Fruit fly (Drosophila melanogaster) whole organism, embryonic: Measurements from ENCODE around the gene Tps1.
A peak's percentile ranks its signal among the peaks of the same experiment; 100 is the strongest.

Experiments
- Ada2b ChIP-seq: fragments of 200-800 bp; sonication (Bioruptor generic); IDR thresholded peaks from 2 replicates; pipeline ENCODE4 v1.3.6; 2022; ENCODE audit warnings: missing biosample characterization, missing genetic modification characterization
- Blimp-1 ChIP-seq: fragments of 200-800 bp; sonication (Bioruptor generic); optimal IDR thresholded peaks from 3 replicates; lab custom pipeline; 2018; ENCODE audit warnings: missing biosample characterization, missing genetic modification characterization, mild to moderate bottlenecking, moderate library complexity, missing genetic modification reagents
- BtbVII ChIP-seq: fragments of 200-800 bp; sonication (Bioruptor generic); optimal IDR thresholded peaks from 3 replicates; lab custom pipeline; 2017; ENCODE audit warnings: missing biosample characterization, mild to moderate bottlenecking, missing genetic modification characterization
- CG10366 ChIP-seq: fragments of 200-800 bp; sonication (Bioruptor generic); IDR thresholded peaks from 2 replicates; pipeline ENCODE4 v1.3.6; 2022; ENCODE audit warnings: missing biosample characterization, missing genetic modification characterization
- CG10979 ChIP-seq: fragments of 200-800 bp; sonication (Bioruptor generic); optimal IDR thresholded peaks from 2 replicates; lab custom pipeline; 2018; ENCODE audit warnings: missing biosample characterization, mild to moderate bottlenecking, missing genetic modification characterization, moderate library complexity
- CG11560 ChIP-seq: fragments of 200-800 bp; sonication (Bioruptor generic); IDR thresholded peaks from 3 replicates; pipeline ENCODE4 v1.3.6; 2022; ENCODE audit warnings: missing biosample characterization, missing genetic modification characterization
- CG11723 ChIP-seq: fragments of 200-800 bp; sonication (Bioruptor generic); optimal IDR thresholded peaks from 2 replicates; lab custom pipeline; 2017; ENCODE audit warnings: missing biosample characterization, mild to moderate bottlenecking, missing genetic modification characterization
- CG12659 ChIP-seq: fragments of 200-800 bp; sonication (Bioruptor generic); optimal IDR thresholded peaks from 3 replicates; lab custom pipeline; 2017; ENCODE audit warnings: mild to moderate bottlenecking, missing biosample characterization, missing genetic modification reagents, missing genetic modification characterization
- CG13894 ChIP-seq: fragments of 200-800 bp; sonication (Bioruptor generic); optimal IDR thresholded peaks from 3 replicates; lab custom pipeline; 2018; ENCODE audit warnings: missing biosample characterization, mild to moderate bottlenecking, missing genetic modification characterization, moderate library complexity
- CG15479 ChIP-seq: fragments of 200-800 bp; sonication (Bioruptor generic); optimal IDR thresholded peaks from 3 replicates; lab custom pipeline; 2019; ENCODE audit warnings: missing biosample characterization, mild to moderate bottlenecking, missing genetic modification characterization, moderate library complexity
- CG15514 ChIP-seq: fragments of 200-800 bp; sonication (Bioruptor generic); optimal IDR thresholded peaks from 3 replicates; lab custom pipeline; 2017; ENCODE audit warnings: missing biosample characterization, missing genetic modification characterization, mild to moderate bottlenecking, moderate library complexity, missing genetic modification reagents
- CG16815 ChIP-seq: fragments of 200-800 bp; sonication (Bioruptor generic); optimal IDR thresholded peaks from 3 replicates; lab custom pipeline; 2017; ENCODE audit warnings: missing biosample characterization, mild to moderate bottlenecking, missing genetic modification characterization
- CG18599 ChIP-seq: fragments of 200-800 bp; sonication (Bioruptor generic); optimal IDR thresholded peaks from 3 replicates; lab custom pipeline; 2017; ENCODE audit warnings: missing biosample characterization, missing genetic modification characterization, mild to moderate bottlenecking, moderate library complexity, missing genetic modification reagents
- CG2678 ChIP-seq: fragments of 200-800 bp; sonication (Bioruptor generic); optimal IDR thresholded peaks from 3 replicates; lab custom pipeline; 2019; ENCODE audit warnings: missing biosample characterization, mild to moderate bottlenecking, missing genetic modification characterization, moderate library complexity
- CG30403 ChIP-seq: fragments of 200-800 bp; sonication (Bioruptor generic); optimal IDR thresholded peaks from 3 replicates; lab custom pipeline; 2016; ENCODE audit warnings: missing biosample characterization, missing genetic modification characterization
- CG33213 ChIP-seq: fragments of 200-800 bp; sonication (Bioruptor generic); optimal IDR thresholded peaks from 3 replicates; lab custom pipeline; 2016; ENCODE audit warnings: missing biosample characterization, missing genetic modification characterization
- CG3407 ChIP-seq: fragments of 200-800 bp; sonication (Bioruptor generic); optimal IDR thresholded peaks from 2 replicates; lab custom pipeline; 2018; ENCODE audit warnings: missing biosample characterization, mild to moderate bottlenecking, missing genetic modification characterization
- CG3847 ChIP-seq: fragments of 200-800 bp; sonication (Bioruptor generic); IDR thresholded peaks from 2 replicates; pipeline ENCODE4 v1.3.6; 2022; ENCODE audit warnings: missing biosample characterization, missing genetic modification characterization
- CG4328 ChIP-seq: fragments of 200-800 bp; sonication (Bioruptor generic); optimal IDR thresholded peaks from 3 replicates; lab custom pipeline; 2017; ENCODE audit warnings: missing biosample characterization, missing genetic modification reagents, missing genetic modification characterization
- CG4617 ChIP-seq: fragments of 200-800 bp; sonication (Bioruptor generic); optimal IDR thresholded peaks from 3 replicates; lab custom pipeline; 2016; ENCODE audit warnings: missing biosample characterization, missing genetic modification characterization, borderline replicate concordance
- CG6683 ChIP-seq: fragments of 200-800 bp; sonication (Bioruptor generic); optimal IDR thresholded peaks from 2 replicates; lab custom pipeline; 2017; ENCODE audit warnings: missing biosample characterization, mild to moderate bottlenecking, missing genetic modification characterization, missing genetic modification reagents
- E2f1 ChIP-seq: fragments of 200-800 bp; sonication (Bioruptor generic); IDR thresholded peaks from 2 replicates; pipeline ENCODE4 v1.3.6; 2022; ENCODE audit warnings: missing biosample characterization, missing genetic modification characterization
- Eip74EF ChIP-seq, 2 experiments: fragments of 200-800 bp in 1 of 2; fragments of >200 bp in 1 of 2; sonication (Bioruptor generic) in 1 of 2; optimal IDR thresholded peaks; 2 replicates each; lab custom pipeline; 2017 to 2019; ENCODE audit warnings: missing biosample characterization in 2 of 2, missing genetic modification characterization in 2 of 2, mild to moderate bottlenecking in 1 of 2, moderate library complexity in 1 of 2
- H15 ChIP-seq: fragments of 200-800 bp; sonication (Bioruptor generic); IDR thresholded peaks from 3 replicates; pipeline ENCODE4 v1.3.6; 2022; ENCODE audit warnings: missing biosample characterization, missing genetic modification characterization
- Hand ChIP-seq: fragments of 200-800 bp; sonication (Bioruptor generic); optimal IDR thresholded peaks from 2 replicates; lab custom pipeline; 2017; ENCODE audit warnings: mild to moderate bottlenecking, missing biosample characterization, missing genetic modification reagents, missing genetic modification characterization
- Hey ChIP-seq: fragments of 200-800 bp; sonication (Bioruptor generic); optimal IDR thresholded peaks from 3 replicates; lab custom pipeline; 2018; ENCODE audit warnings: missing biosample characterization, mild to moderate bottlenecking, missing genetic modification characterization
- Hmr ChIP-seq: fragments of 200-800 bp; sonication (Bioruptor generic); optimal IDR thresholded peaks from 3 replicates; lab custom pipeline; 2017; ENCODE audit warnings: mild to moderate bottlenecking, missing biosample characterization, missing genetic modification reagents, missing genetic modification characterization
- Lim3 ChIP-seq: fragments of 200-800 bp; sonication (Bioruptor generic); IDR thresholded peaks from 2 replicates; pipeline ENCODE4 v1.3.6; 2022; ENCODE audit warnings: missing biosample characterization, missing genetic modification characterization
- Max ChIP-seq: fragments of 200-800 bp; sonication (Bioruptor generic); optimal IDR thresholded peaks from 2 replicates; lab custom pipeline; 2016; ENCODE audit warnings: missing biosample characterization, mild to moderate bottlenecking, missing genetic modification characterization
- Nf-YB ChIP-seq: fragments of 200-800 bp; sonication (Bioruptor generic); optimal IDR thresholded peaks from 3 replicates; lab custom pipeline; 2019; ENCODE audit warnings: missing biosample characterization, mild to moderate bottlenecking, missing genetic modification characterization, moderate library complexity
- Pdp1 ChIP-seq, 2 experiments: fragments of 200-800 bp; sonication (Bioruptor generic); optimal IDR thresholded peaks; 3 replicates each; lab custom pipeline; 2016; ENCODE audit warnings: missing biosample characterization in 2 of 2, missing genetic modification characterization in 2 of 2, mild to moderate bottlenecking in 1 of 2, moderate library complexity in 1 of 2
- Rx ChIP-seq: fragments of 200-800 bp; sonication (Bioruptor generic); IDR thresholded peaks from 2 replicates; pipeline ENCODE4 v1.3.6; 2022; ENCODE audit warnings: missing biosample characterization, missing genetic modification characterization
- Side ChIP-seq: fragments of 200-800 bp; sonication (Bioruptor generic); optimal IDR thresholded peaks from 2 replicates; lab custom pipeline; 2016; ENCODE audit warnings: missing biosample characterization, missing genetic modification characterization
- ac ChIP-seq: fragments of 200-800 bp; sonication (Bioruptor generic); optimal IDR thresholded peaks from 3 replicates; lab custom pipeline; 2017; ENCODE audit warnings: missing biosample characterization, mild to moderate bottlenecking, missing genetic modification characterization
- aop ChIP-seq: fragments of 200-800 bp; sonication (Bioruptor generic); IDR thresholded peaks from 2 replicates; pipeline ENCODE4 v1.3.6; 2022; ENCODE audit warnings: missing biosample characterization, missing genetic modification characterization
- btn ChIP-seq: fragments of 200-800 bp; sonication (Bioruptor generic); optimal IDR thresholded peaks from 2 replicates; lab custom pipeline; 2016; ENCODE audit warnings: missing biosample characterization, missing genetic modification characterization
- croc ChIP-seq: fragments of 200-800 bp; sonication (Bioruptor generic); conservative IDR thresholded peaks from 3 replicates; pipeline ENCODE4 v1.3.6; 2022; ENCODE audit warnings: missing biosample characterization, missing genetic modification characterization
- dati ChIP-seq: fragments of 200-800 bp; sonication (Bioruptor generic); IDR thresholded peaks from 2 replicates; pipeline ENCODE4 v1.3.6; 2022; ENCODE audit warnings: missing biosample characterization, missing genetic modification characterization
- fd64A ChIP-seq: fragments of 200-800 bp; sonication (Bioruptor generic); optimal IDR thresholded peaks from 3 replicates; lab custom pipeline; 2018; ENCODE audit warnings: missing biosample characterization, mild to moderate bottlenecking, missing genetic modification characterization
- gcm ChIP-seq: fragments of 200-800 bp; sonication (Bioruptor generic); optimal IDR thresholded peaks from 2 replicates; lab custom pipeline; 2019; ENCODE audit warnings: missing biosample characterization, mild to moderate bottlenecking, missing genetic modification characterization, moderate library complexity
- nau ChIP-seq: fragments of 200-800 bp; sonication (Bioruptor generic); optimal IDR thresholded peaks from 3 replicates; lab custom pipeline; 2017; ENCODE audit warnings: missing biosample characterization, mild to moderate bottlenecking, missing genetic modification characterization, missing genetic modification reagents
- phol ChIP-seq: fragments of 200-800 bp; sonication (Bioruptor generic); optimal IDR thresholded peaks from 3 replicates; lab custom pipeline; 2018; ENCODE audit warnings: missing biosample characterization, mild to moderate bottlenecking, missing genetic modification characterization, moderate library complexity
- prd ChIP-seq, 3 experiments: fragments of >200 bp in 2 of 3; fragments of 200-800 bp in 1 of 3; sonication (Bioruptor generic) in 1 of 3; optimal IDR thresholded peaks in 2 of 3; IDR thresholded peaks in 1 of 3; 2 replicates in 2 of 3; 3 replicates in 1 of 3; pipeline versions ENCODE4 v1.3.6 to Lab custom; 2017 to 2022; ENCODE audit warnings: missing biosample characterization in 1 of 3, missing genetic modification characterization in 1 of 3
- ranshi ChIP-seq: fragments of 200-800 bp; sonication (Bioruptor generic); IDR thresholded peaks from 2 replicates; pipeline ENCODE4 v1.3.6; 2022; ENCODE audit warnings: missing biosample characterization, missing genetic modification characterization
- repo ChIP-seq: fragments of 200-800 bp; sonication (Bioruptor generic); optimal IDR thresholded peaks from 2 replicates; lab custom pipeline; 2016; ENCODE audit warnings: missing biosample characterization, missing genetic modification characterization
- ro ChIP-seq: fragments of 200-800 bp; sonication (Bioruptor generic); IDR thresholded peaks from 2 replicates; pipeline ENCODE4 v1.3.6; 2022; ENCODE audit warnings: missing biosample characterization, missing genetic modification characterization
- slp2 ChIP-seq: fragments of 200-800 bp; sonication (Bioruptor generic); optimal IDR thresholded peaks from 2 replicates; lab custom pipeline; 2016; ENCODE audit warnings: missing biosample characterization, missing genetic modification characterization
- ssp ChIP-seq: fragments of 200-800 bp; sonication (Bioruptor generic); IDR thresholded peaks from 2 replicates; pipeline ENCODE4 v1.3.6; 2022; ENCODE audit warnings: missing biosample characterization, missing genetic modification characterization
- zen ChIP-seq: fragments of 200-800 bp; sonication (Bioruptor generic); optimal IDR thresholded peaks from 3 replicates; lab custom pipeline; 2018; ENCODE audit warnings: missing biosample characterization, mild to moderate bottlenecking, missing genetic modification characterization, moderate library complexity

The Tps1 gene

dm6 chr2L:4345569-4346131, 42.5 kb upstream of the Tps1 start (continued):
- TF ChIP-seq CG30403 (GFP tag; lab: Kevin White, UChicago) (no peak), Max (no peak), ro (no peak), CG33213 (GFP tag; lab: Kevin White, UChicago) (peak; percentile 17), nau (GFP tag; lab: Kevin White, UChicago) (no peak), CG10366 (GFP tag; lab: Robert Waterston, UW) (no peak), prd (optimal IDR thresholded peaks at IDR 0.05; lab: Kevin White, UChicago) (no peak), prd (GFP tag; IDR thresholded peaks at IDR 0.05; lab: Robert Waterston, UW) (no peak), CG4617 (GFP tag; lab: Kevin White, UChicago) (no peak), aop (no peak), zen (tag; lab: Kevin White, UChicago) (no peak), Nf-YB (GFP tag; lab: Kevin White, UChicago) (no peak), CG10979 (tag; lab: Kevin White, UChicago) (no peak), CG3407 (no peak), CG15514 (GFP tag; lab: Kevin White, UChicago) (peak; percentile 24), Hey (no peak), H15 (no peak), ssp (GFP tag; lab: Robert Waterston, UW) (no peak), Pdp1 (GFP tag; optimal IDR thresholded peaks at IDR 0.05; lab: Kevin White, UChicago) (peak in 1 of 2 experiments; percentile 4), ranshi (no peak), croc (GFP tag; lab: Robert Waterston, UW) (no peak), phol (tag; lab: Kevin White, UChicago) (peak; percentile 26), Blimp-1 (no peak), CG2678 (no peak), gcm (GFP tag; lab: Kevin White, UChicago) (no peak), dati (GFP tag; lab: Robert Waterston, UW) (no peak), Side (no peak), E2f1 (no peak), slp2 (GFP tag; lab: Kevin White, UChicago) (no peak), Ada2b (GFP tag; lab: Robert Waterston, UW) (no peak), CG12659 (GFP tag; lab: Kevin White, UChicago) (peak; percentile 8), Hmr (GFP tag; lab: Kevin White, UChicago) (peak; percentile 57), CG18599 (GFP tag; lab: Kevin White, UChicago) (no peak), CG16815 (GFP tag; lab: Kevin White, UChicago) (no peak), ac (GFP tag; lab: Kevin White, UChicago) (no peak), Lim3 (GFP tag; lab: Robert Waterston, UW) (no peak), fd64A (GFP tag; lab: Kevin White, UChicago) (no peak), CG15479 (GFP tag; lab: Kevin White, UChicago) (no peak), Eip74EF (GFP tag; optimal IDR thresholded peaks at IDR 0.05; lab: Kevin White, UChicago) (no peak), BtbVII (GFP tag; lab: Kevin White, UChicago) (no peak), btn (GFP tag; lab: Kevin White, UChicago) (no peak), CG4328 (GFP tag; lab: Kevin White, UChicago) (no peak), repo (no peak), Rx (no peak), CG11560 (tag; lab: Robert Waterston, UW) (no peak), CG13894 (tag; lab: Kevin White, UChicago) (peak; percentile 45), CG6683 (GFP tag; lab: Kevin White, UChicago) (no peak), Hand (no peak), CG3847 (GFP tag; lab: Robert Waterston, UW) (no peak), CG11723 (GFP tag; lab: Kevin White, UChicago) (no peak)
